Worm (Caenorhabditis elegans) whole organism, mixed stage, embryonic: ENCODE measurements around the gene R05D3.12.
A peak's percentile ranks its signal among the peaks of the same experiment; 100 is the strongest.

ENCODE experiments used
- M03D4.4 ChIP-seq: sonication (generic microtip); optimal IDR thresholded peaks from 2 replicates; lab custom pipeline; 2017; ENCODE audit warnings: mild to moderate bottlenecking, missing genetic modification characterization, missing compliant biosample characterization
- ceh-39 ChIP-seq: fragments of 150-350 bp; optimal IDR thresholded peaks from 2 replicates; lab custom pipeline; 2014; ENCODE audit warnings: missing biosample characterization, missing genetic modification characterization
- ceh-43 ChIP-seq: fragments of 200-800 bp; sonication (Bioruptor generic); optimal IDR thresholded peaks from 2 replicates; lab custom pipeline; 2018; ENCODE audit warnings: mild to moderate bottlenecking, missing genetic modification characterization, moderate library complexity, missing compliant biosample characterization
- ceh-83 ChIP-seq: fragments of 200-800 bp; sonication (Bioruptor generic); optimal IDR thresholded peaks from 2 replicates; lab custom pipeline; 2018; ENCODE audit warnings: mild to moderate bottlenecking, missing genetic modification characterization, missing compliant biosample characterization
- ces-1 ChIP-seq: fragments of 150-350 bp; optimal IDR thresholded peaks from 2 replicates; lab custom pipeline; 2014; ENCODE audit warnings: missing biosample characterization, missing genetic modification reagents, missing genetic modification characterization
- cnd-1 ChIP-seq: fragments of 200-800 bp; sonication (Bioruptor generic); optimal IDR thresholded peaks from 2 replicates; lab custom pipeline; 2018; ENCODE audit warnings: mild to moderate bottlenecking, missing genetic modification characterization, missing compliant biosample characterization
- drap-1 ChIP-seq: fragments of 200-800 bp; sonication (Bioruptor generic); optimal IDR thresholded peaks from 3 replicates; lab custom pipeline; 2018; ENCODE audit warnings: mild to moderate bottlenecking, missing genetic modification characterization, missing compliant biosample characterization
- elt-1 ChIP-seq: sonication (generic microtip); optimal IDR thresholded peaks from 2 replicates; lab custom pipeline; 2017; ENCODE audit warnings: missing genetic modification characterization, mild to moderate bottlenecking, missing compliant biosample characterization, antibody characterized with exemption, moderate library complexity, borderline replicate concordance; ENCODE audit not compliant: insufficient read depth
- flh-1 ChIP-seq: fragments of 200-800 bp; sonication (Bioruptor generic); optimal IDR thresholded peaks from 2 replicates; lab custom pipeline; 2018; ENCODE audit warnings: mild to moderate bottlenecking, missing genetic modification characterization, moderate library complexity, missing compliant biosample characterization
- ham-2 ChIP-seq: fragments of 200-800 bp; sonication (Bioruptor generic); optimal IDR thresholded peaks from 2 replicates; lab custom pipeline; 2018; ENCODE audit warnings: mild to moderate bottlenecking, missing genetic modification characterization, missing compliant biosample characterization
- hlh-1 ChIP-seq: fragments of 150-350 bp; optimal IDR thresholded peaks from 2 replicates; lab custom pipeline; 2014; ENCODE audit warnings: missing biosample characterization, missing genetic modification reagents, missing genetic modification characterization
- lin-13 ChIP-seq: fragments of 150-350 bp; optimal IDR thresholded peaks from 2 replicates; lab custom pipeline; 2014; ENCODE audit warnings: missing biosample characterization, missing genetic modification characterization
- lin-32 ChIP-seq: fragments of 200-800 bp; sonication (Bioruptor generic); optimal IDR thresholded peaks from 2 replicates; lab custom pipeline; 2018; ENCODE audit warnings: mild to moderate bottlenecking, missing genetic modification characterization, missing compliant biosample characterization
- lsy-2 ChIP-seq: fragments of 150-350 bp; optimal IDR thresholded peaks from 2 replicates; lab custom pipeline; 2014; ENCODE audit warnings: missing biosample characterization, missing genetic modification characterization
- mep-1 ChIP-seq: fragments of 150-350 bp; optimal IDR thresholded peaks from 2 replicates; lab custom pipeline; 2017; ENCODE audit warnings: missing biosample characterization, missing genetic modification reagents, missing genetic modification characterization, inconsistent platforms
- mls-2 ChIP-seq: sonication (generic microtip); optimal IDR thresholded peaks from 2 replicates; lab custom pipeline; 2016; ENCODE audit warnings: mild to moderate bottlenecking, missing genetic modification characterization, moderate library complexity, missing compliant biosample characterization
- nhr-12 ChIP-seq: fragments of 150-350 bp; optimal IDR thresholded peaks from 2 replicates; lab custom pipeline; 2014; ENCODE audit warnings: missing biosample characterization, missing genetic modification characterization
- nhr-2 ChIP-seq: fragments of 150-350 bp; optimal IDR thresholded peaks from 2 replicates; lab custom pipeline; 2014; ENCODE audit warnings: missing biosample characterization, missing genetic modification characterization
- nhr-237 ChIP-seq: fragments of 150-350 bp; optimal IDR thresholded peaks from 2 replicates; lab custom pipeline; 2014; ENCODE audit warnings: missing biosample characterization, missing genetic modification characterization
- nhr-28 ChIP-seq: fragments of 150-350 bp; optimal IDR thresholded peaks from 2 replicates; lab custom pipeline; 2014; ENCODE audit warnings: missing biosample characterization, missing genetic modification characterization
- nhr-76 ChIP-seq: sonication (generic microtip); optimal IDR thresholded peaks from 2 replicates; lab custom pipeline; 2017; ENCODE audit warnings: missing biosample characterization, missing genetic modification characterization
- pha-4 ChIP-seq: fragments of 150-350 bp; optimal IDR thresholded peaks from 2 replicates; lab custom pipeline; 2018; ENCODE audit warnings: missing biosample characterization, missing genetic modification reagents, missing genetic modification characterization
- sem-2 ChIP-seq: fragments of 200-800 bp; sonication (Bioruptor generic); optimal IDR thresholded peaks from 2 replicates; lab custom pipeline; 2018; ENCODE audit warnings: mild to moderate bottlenecking, missing genetic modification characterization, missing compliant biosample characterization
- snpc-4 ChIP-seq: fragments of 150-350 bp; optimal IDR thresholded peaks from 2 replicates; lab custom pipeline; 2014; ENCODE audit warnings: missing biosample characterization, missing genetic modification characterization
- sptf-1 ChIP-seq: sonication (generic microtip); optimal IDR thresholded peaks from 2 replicates; lab custom pipeline; 2017; ENCODE audit warnings: mild to moderate bottlenecking, missing genetic modification characterization, moderate library complexity, missing compliant biosample characterization
- tbx-8 ChIP-seq: fragments of 200-800 bp; sonication (Bioruptor generic); optimal IDR thresholded peaks from 2 replicates; lab custom pipeline; 2018; ENCODE audit warnings: mild to moderate bottlenecking, missing genetic modification characterization, moderate library complexity, missing compliant biosample characterization
- unc-120 ChIP-seq: sonication (generic microtip); optimal IDR thresholded peaks from 2 replicates; lab custom pipeline; 2017; ENCODE audit warnings: missing genetic modification characterization, missing compliant biosample characterization; ENCODE audit not compliant: poor library complexity, severe bottlenecking
- unc-62 ChIP-seq: fragments of 150-350 bp; optimal IDR thresholded peaks from 2 replicates; lab custom pipeline; 2014; ENCODE audit warnings: missing biosample characterization, missing genetic modification reagents, missing genetic modification characterization
- zip-8 ChIP-seq: fragments of 150-350 bp; optimal IDR thresholded peaks from 2 replicates; lab custom pipeline; 2014; ENCODE audit warnings: missing biosample characterization, missing genetic modification characterization
- ztf-11 ChIP-seq: fragments of 150-350 bp; optimal IDR thresholded peaks from 2 replicates; lab custom pipeline; 2014; ENCODE audit warnings: missing biosample characterization, missing genetic modification characterization

The R05D3.12 gene

DNA sequence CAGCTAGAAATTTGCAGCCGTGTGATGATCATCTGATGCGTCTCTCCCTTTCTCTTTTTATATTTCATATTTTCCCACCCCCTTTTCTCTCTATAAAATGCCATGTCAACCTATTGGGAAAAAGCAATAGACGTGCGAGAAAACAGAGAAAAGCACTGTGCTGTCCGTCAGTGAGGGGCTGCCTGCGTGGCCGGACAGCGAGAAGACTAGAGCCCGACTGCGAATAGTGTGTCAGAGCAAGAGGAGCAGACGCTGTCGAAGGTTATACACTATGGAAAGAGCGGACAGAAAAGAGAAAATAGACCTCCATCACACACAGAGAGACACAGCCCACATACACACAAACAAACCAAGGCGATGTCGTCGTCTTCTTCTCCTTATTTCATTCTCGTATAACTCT is 44.3 kb downstream of the R05D3.12 start:
- TF ChIP-seq mep-1 (peak; percentile 36), ham-2 (GFP tag; lab: Kevin White, UChicago) (peak; percentile 57), sptf-1 (tag; lab: Kevin White, UChicago) (peak; percentile 9), hlh-1 (tag; lab: Kevin White, UChicago) (peak; percentile 22), cnd-1 (tag; lab: Kevin White, UChicago) (peak; percentile 50), ces-1 (peak; percentile 23), lsy-2 (tag; lab: Kevin White, UChicago) (peak; percentile 29), ceh-83 (no peak), ztf-11 (tag; lab: Kevin White, UChicago) (no peak), M03D4.4 (tag; lab: Kevin White, UChicago) (no peak), unc-62 (GFP tag; lab: Kevin White, UChicago) (peak; percentile 48), nhr-12 (tag; lab: Kevin White, UChicago) (no peak), mls-2 (tag; lab: Kevin White, UChicago) (peak; percentile 53), unc-120 (tag; lab: Kevin White, UChicago) (peak; percentile 19), drap-1 (GFP tag; lab: Kevin White, UChicago) (peak; percentile 49), pha-4 (tag; lab: Kevin White, UChicago) (peak; percentile 21), ceh-43 (GFP tag; lab: Kevin White, UChicago) (no peak), nhr-2 (tag; lab: Kevin White, UChicago) (peak; percentile 1), tbx-8 (GFP tag; lab: Kevin White, UChicago) (no peak)
- TF ChIP-seq, all 35 proteins: peak for 13

DNA sequence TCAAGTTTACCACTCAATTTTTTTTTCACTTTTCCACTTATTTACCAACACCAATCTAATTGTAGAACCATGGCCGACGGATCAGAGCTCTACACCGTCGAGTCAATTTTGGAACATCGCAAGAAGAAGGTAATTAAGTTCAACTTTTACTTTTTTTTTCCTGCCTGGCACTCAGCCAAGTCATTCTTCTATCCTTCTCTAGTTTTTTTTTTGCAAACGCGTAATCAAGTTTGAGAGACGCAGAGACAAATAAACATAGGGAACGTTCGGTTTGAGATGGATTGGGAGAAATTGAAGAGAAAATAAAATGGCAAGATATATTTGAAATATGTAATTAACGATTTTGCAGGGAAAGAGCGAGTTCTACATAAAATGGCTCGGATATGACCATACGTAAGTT is 45.5 kb downstream of the R05D3.12 start, which contains the start of gene cec-1:
Gene cec-1 (plus strand): TSS at position 63 of the 400 bp plus-strand sequence.
- no peak for TF ChIP-seq lin-32 (GFP tag; lab: Kevin White, UChicago)
- TF ChIP-seq ces-1, result peak; percentile 74

DNA sequence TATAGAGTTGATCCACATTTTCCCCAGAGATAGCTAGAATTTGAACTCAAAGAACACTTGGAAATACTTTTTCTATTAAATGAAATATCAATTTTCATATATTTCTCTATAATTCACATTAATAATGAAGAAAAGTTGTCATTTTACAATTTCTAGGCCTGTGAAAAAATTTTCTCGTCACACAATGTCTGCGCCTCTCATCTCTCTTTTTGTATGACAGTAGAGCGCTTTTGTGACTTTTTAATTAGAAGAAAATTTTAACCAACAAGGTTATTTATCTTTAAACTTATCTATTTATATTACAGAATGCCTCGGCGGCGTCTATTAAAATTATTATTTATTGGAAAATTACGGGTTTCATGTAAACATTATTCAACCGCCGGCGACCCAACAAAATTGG is 48.3 kb downstream of the R05D3.12 start, which contains the start of gene ZK1236.1:
Gene ZK1236.1 (plus strand): TSS at position 263 of the 400 bp plus-strand sequence.
- TF ChIP-seq nhr-237, result no peak
- no peak for TF ChIP-seq unc-62 (GFP tag; lab: Kevin White, UChicago)
- no peak for TF ChIP-seq lsy-2 (tag; lab: Kevin White, UChicago)
- TF ChIP-seq lin-13 (tag; lab: Kevin White, UChicago), result no peak
- TF ChIP-seq ztf-11 (tag; lab: Kevin White, UChicago), result no peak
- no peak for TF ChIP-seq drap-1 (GFP tag; lab: Kevin White, UChicago)
- no peak for TF ChIP-seq lin-32 (GFP tag; lab: Kevin White, UChicago)
- TF ChIP-seq sptf-1 (tag; lab: Kevin White, UChicago), result no peak
- TF ChIP-seq ces-1, result no peak
- TF ChIP-seq, all 35 proteins: peak for 0

DNA sequence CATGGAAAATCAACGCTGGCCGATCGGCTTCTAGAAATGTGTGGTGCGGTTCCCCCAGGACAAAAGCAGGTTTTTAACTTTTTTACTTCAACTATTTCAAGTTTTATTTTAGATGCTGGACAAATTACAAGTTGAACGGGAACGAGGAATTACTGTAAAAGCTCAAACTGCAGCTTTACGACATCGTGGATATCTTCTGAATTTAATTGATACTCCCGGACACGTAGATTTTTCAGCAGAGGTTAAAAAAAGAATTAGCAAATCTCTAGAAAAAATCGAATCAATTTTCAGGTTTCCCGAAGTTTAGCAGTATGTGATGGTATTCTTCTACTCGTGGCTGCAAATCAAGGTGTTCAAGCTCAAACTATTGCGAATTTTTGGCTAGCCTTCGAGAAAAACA is 48.8 kb downstream of the R05D3.12 start:
- TF ChIP-seq flh-1 (GFP tag; lab: Kevin White, UChicago), result no peak
- no peak for TF ChIP-seq ham-2 (GFP tag; lab: Kevin White, UChicago)
- TF ChIP-seq M03D4.4 (tag; lab: Kevin White, UChicago), result no peak
- no peak for TF ChIP-seq ces-1
- TF ChIP-seq cnd-1 (tag; lab: Kevin White, UChicago), result no peak
- no peak for TF ChIP-seq elt-1
- no peak for TF ChIP-seq nhr-28 (tag; lab: Kevin White, UChicago)
- no peak for TF ChIP-seq snpc-4 (tag; lab: Kevin White, UChicago)
- TF ChIP-seq tbx-8 (GFP tag; lab: Kevin White, UChicago), result no peak
- no peak for TF ChIP-seq mep-1
- TF ChIP-seq nhr-76 (tag; lab: Kevin White, UChicago), result no peak
- no peak for TF ChIP-seq ceh-43 (GFP tag; lab: Kevin White, UChicago)
- TF ChIP-seq lin-13 (tag; lab: Kevin White, UChicago), result no peak
- TF ChIP-seq pha-4 (tag; lab: Kevin White, UChicago), result no peak
- no peak for TF ChIP-seq ceh-39 (tag; lab: Kevin White, UChicago)
- TF ChIP-seq lin-32 (GFP tag; lab: Kevin White, UChicago), result no peak
- TF ChIP-seq zip-8 (tag; lab: Kevin White, UChicago), result no peak
- TF ChIP-seq ztf-11 (tag; lab: Kevin White, UChicago), result no peak
- TF ChIP-seq nhr-237, result no peak
- TF ChIP-seq, all 35 proteins: peak for 0

DNA sequence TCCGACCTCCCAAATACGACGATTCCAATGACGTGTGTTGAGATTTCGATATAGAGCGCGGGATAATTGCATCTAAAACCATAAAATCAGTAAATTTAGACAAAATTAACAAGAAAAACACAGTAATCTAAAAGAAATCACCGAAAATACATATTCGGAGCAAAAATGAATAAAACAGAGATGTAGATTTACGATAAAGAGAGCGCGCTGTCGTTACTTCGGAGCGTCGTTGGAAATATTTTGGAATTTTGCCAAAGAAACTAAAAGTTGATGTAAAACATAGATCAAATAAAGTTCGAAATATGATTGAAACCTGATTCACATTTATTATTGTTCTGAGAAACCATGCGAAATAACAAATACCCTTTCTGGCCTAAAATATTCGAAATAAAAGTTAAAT is 51.4 kb downstream of the R05D3.12 start, which contains the start of gene ZK1236.5:
Gene ZK1236.5 (minus strand): TSS at position 72 of the 400 bp plus-strand sequence.
- no peak for TF ChIP-seq sem-2
- peak; percentile 18 for TF ChIP-seq ces-1
